Worm (Caenorhabditis elegans) whole organism, young adult: ENCODE results near the gene C33E10.8.
"Not testable (repeated sequence)": the region's sequence is repeated elsewhere in the genome, so short reads cannot be mapped to it uniquely, and the experiment has no call there.

ENCODE experiments used
- F49E8.2 ChIP-seq: sonication (generic microtip); optimal IDR thresholded peaks from 3 replicates; lab custom pipeline; 2017; ENCODE audit warnings: missing genetic modification characterization, mild to moderate bottlenecking, missing compliant biosample characterization, antibody characterized with exemption, moderate library complexity; ENCODE audit not compliant: insufficient read depth
- F57A8.1 ChIP-seq: fragments of 200-800 bp; sonication (Bioruptor generic); optimal IDR thresholded peaks from 2 replicates; lab custom pipeline; 2018; ENCODE audit warnings: mild to moderate bottlenecking, missing genetic modification characterization, moderate library complexity, missing compliant biosample characterization
- ama-1 ChIP-seq, 3 experiments: fragments of 150-350 bp in 1 of 3; sonication (generic microtip) in 2 of 3; optimal IDR thresholded peaks; 2 replicates each; lab custom pipeline; 2014 to 2018; ENCODE audit warnings: missing biosample characterization in 2 of 3, missing genetic modification characterization in 2 of 3, missing genetic modification reagents in 2 of 3
- ccch-3 ChIP-seq: fragments of 200-800 bp; sonication (Bioruptor generic); optimal IDR thresholded peaks from 2 replicates; lab custom pipeline; 2018; ENCODE audit warnings: mild to moderate bottlenecking, missing genetic modification characterization, missing compliant biosample characterization
- ceh-79 ChIP-seq: sonication (generic microtip); optimal IDR thresholded peaks from 2 replicates; lab custom pipeline; 2017; ENCODE audit warnings: mild to moderate bottlenecking, missing genetic modification characterization, missing compliant biosample characterization
- dpff-1 ChIP-seq: sonication (generic microtip); optimal IDR thresholded peaks from 2 replicates; lab custom pipeline; 2017; ENCODE audit warnings: mild to moderate bottlenecking, missing genetic modification characterization, missing compliant biosample characterization
- ekl-4 ChIP-seq: fragments of 200-800 bp; sonication (Bioruptor generic); IDR thresholded peaks from 2 replicates; pipeline ENCODE4 v1.3.6; 2022; ENCODE audit warnings: missing genetic modification reagents, missing genetic modification characterization, missing compliant biosample characterization
- hrde-1 ChIP-seq: sonication (generic microtip); optimal IDR thresholded peaks from 2 replicates; lab custom pipeline; 2016; ENCODE audit warnings: missing genetic modification characterization, mild to moderate bottlenecking, missing compliant biosample characterization, moderate library complexity, missing genotype, missing genetic modification reagents, borderline replicate concordance
- lin-35 ChIP-seq, 3 experiments: fragments of 150-350 bp in 2 of 3; sonication (generic microtip) in 1 of 3; optimal IDR thresholded peaks; 2 replicates each; lab custom pipeline; 2014 to 2018; ENCODE audit warnings: missing biosample characterization in 3 of 3, missing genetic modification characterization in 3 of 3, missing genetic modification reagents in 3 of 3
- zim-3 ChIP-seq: sonication (generic microtip); optimal IDR thresholded peaks from 2 replicates; lab custom pipeline; 2017; ENCODE audit warnings: mild to moderate bottlenecking, missing genetic modification characterization, moderate library complexity, missing compliant biosample characterization
- ztf-26 ChIP-seq: sonication (generic microtip); optimal IDR thresholded peaks from 2 replicates; lab custom pipeline; 2017; ENCODE audit warnings: missing genetic modification characterization, missing compliant biosample characterization

- TF ChIP-seq ekl-4 (GFP tag; lab: Robert Waterston, UW); zim-3 (tag; lab: Kevin White, UChicago); ama-1 (optimal IDR thresholded peaks at IDR 0.05; lab: Kevin White, UChicago); ama-1 (GFP tag; optimal IDR thresholded peaks at IDR 0.05; lab: Kevin White, UChicago); lin-35 (GFP tag; optimal IDR thresholded peaks at IDR 0.05; lab: Kevin White, UChicago); F49E8.2; hrde-1 (tag; lab: Kevin White, UChicago); ccch-3 (GFP tag; lab: Kevin White, UChicago); F57A8.1 (GFP tag; lab: Kevin White, UChicago); ztf-26; ceh-79 (tag; lab: Kevin White, UChicago); dpff-1: not testable (repeated sequence)
Observed at ce11 chrX:17304920-17305319, 10.3 kb upstream of the C33E10.8 start, which contains the start of gene C33E10.1.
